Fruit fly (Drosophila melanogaster) S2 (cell line): ENCODE measurements around the gene Qsox2.

Experiments used
- CG8478 ChIP-seq: fragments of >200 bp; optimal IDR thresholded peaks from 2 replicates; lab custom pipeline; 2018
- CTCF ChIP-seq, 2 experiments: fragments of >200 bp; optimal IDR thresholded peaks; 2 replicates each; lab custom pipeline; 2018

DNA sequence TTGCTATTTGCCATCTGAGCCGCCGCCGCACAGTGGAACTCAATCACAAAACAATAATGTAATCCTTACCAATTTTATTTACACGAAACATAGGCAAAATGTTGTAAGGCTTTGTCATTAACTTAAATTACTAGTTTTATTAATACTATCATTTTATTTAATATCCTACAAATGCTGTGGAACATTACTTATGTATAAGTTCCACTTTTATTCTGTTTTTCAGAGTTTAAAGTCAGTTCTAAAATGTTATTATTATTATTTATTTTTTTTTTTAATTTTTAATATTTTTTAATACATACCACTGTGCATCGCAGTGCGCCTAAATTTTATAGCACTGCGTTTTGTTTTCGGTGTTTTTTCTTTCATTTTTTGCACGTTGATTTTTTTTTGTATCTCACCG lies 17.8 kb downstream of the Qsox2 start:
- TF ChIP-seq CG8478 (lab: Kevin White, UChicago) (no peak), CTCF (optimal IDR thresholded peaks at IDR 0.05; lab: Kevin White, UChicago) (no peak)
